Worm (Caenorhabditis elegans) whole organism, mixed stage, embryonic: ENCODE results near the gene Y71H2AM.29.

Experiments used
- M03D4.4 ChIP-seq: sonication (generic microtip); optimal IDR thresholded peaks from 2 replicates; lab custom pipeline; 2017; ENCODE audit warnings: mild to moderate bottlenecking, missing genetic modification characterization, missing compliant biosample characterization
- bed-3 ChIP-seq: fragments of 200-800 bp; sonication (Bioruptor generic); optimal IDR thresholded peaks from 3 replicates; lab custom pipeline; 2018; ENCODE audit warnings: mild to moderate bottlenecking, missing genetic modification characterization, moderate library complexity, missing compliant biosample characterization
- blmp-1 ChIP-seq: fragments of 150-350 bp; optimal IDR thresholded peaks from 2 replicates; lab custom pipeline; 2014; ENCODE audit warnings: missing biosample characterization, missing genetic modification characterization
- ceh-43 ChIP-seq: fragments of 200-800 bp; sonication (Bioruptor generic); optimal IDR thresholded peaks from 2 replicates; lab custom pipeline; 2018; ENCODE audit warnings: mild to moderate bottlenecking, missing genetic modification characterization, moderate library complexity, missing compliant biosample characterization
- ceh-83 ChIP-seq: fragments of 200-800 bp; sonication (Bioruptor generic); optimal IDR thresholded peaks from 2 replicates; lab custom pipeline; 2018; ENCODE audit warnings: mild to moderate bottlenecking, missing genetic modification characterization, missing compliant biosample characterization
- ces-1 ChIP-seq: fragments of 150-350 bp; optimal IDR thresholded peaks from 2 replicates; lab custom pipeline; 2014; ENCODE audit warnings: missing biosample characterization, missing genetic modification reagents, missing genetic modification characterization
- cnd-1 ChIP-seq: fragments of 200-800 bp; sonication (Bioruptor generic); optimal IDR thresholded peaks from 2 replicates; lab custom pipeline; 2018; ENCODE audit warnings: mild to moderate bottlenecking, missing genetic modification characterization, missing compliant biosample characterization
- drap-1 ChIP-seq: fragments of 200-800 bp; sonication (Bioruptor generic); optimal IDR thresholded peaks from 3 replicates; lab custom pipeline; 2018; ENCODE audit warnings: mild to moderate bottlenecking, missing genetic modification characterization, missing compliant biosample characterization
- elt-1 ChIP-seq: sonication (generic microtip); optimal IDR thresholded peaks from 2 replicates; lab custom pipeline; 2017; ENCODE audit warnings: missing genetic modification characterization, mild to moderate bottlenecking, missing compliant biosample characterization, antibody characterized with exemption, moderate library complexity, borderline replicate concordance; ENCODE audit not compliant: insufficient read depth
- elt-3 ChIP-seq: fragments of 150-350 bp; optimal IDR thresholded peaks from 2 replicates; lab custom pipeline; 2014; ENCODE audit warnings: missing biosample characterization, missing genetic modification characterization
- flh-1 ChIP-seq: fragments of 200-800 bp; sonication (Bioruptor generic); optimal IDR thresholded peaks from 2 replicates; lab custom pipeline; 2018; ENCODE audit warnings: mild to moderate bottlenecking, missing genetic modification characterization, moderate library complexity, missing compliant biosample characterization
- ham-2 ChIP-seq: fragments of 200-800 bp; sonication (Bioruptor generic); optimal IDR thresholded peaks from 2 replicates; lab custom pipeline; 2018; ENCODE audit warnings: mild to moderate bottlenecking, missing genetic modification characterization, missing compliant biosample characterization
- hlh-1 ChIP-seq: fragments of 150-350 bp; optimal IDR thresholded peaks from 2 replicates; lab custom pipeline; 2014; ENCODE audit warnings: missing biosample characterization, missing genetic modification reagents, missing genetic modification characterization
- lin-13 ChIP-seq: fragments of 150-350 bp; optimal IDR thresholded peaks from 2 replicates; lab custom pipeline; 2014; ENCODE audit warnings: missing biosample characterization, missing genetic modification characterization
- lin-32 ChIP-seq: fragments of 200-800 bp; sonication (Bioruptor generic); optimal IDR thresholded peaks from 2 replicates; lab custom pipeline; 2018; ENCODE audit warnings: mild to moderate bottlenecking, missing genetic modification characterization, missing compliant biosample characterization
- lsy-2 ChIP-seq: fragments of 150-350 bp; optimal IDR thresholded peaks from 2 replicates; lab custom pipeline; 2014; ENCODE audit warnings: missing biosample characterization, missing genetic modification characterization
- mab-5 ChIP-seq: fragments of 150-350 bp; optimal IDR thresholded peaks from 2 replicates; lab custom pipeline; 2014; ENCODE audit warnings: missing biosample characterization, missing genetic modification characterization
- mep-1 ChIP-seq: fragments of 150-350 bp; optimal IDR thresholded peaks from 2 replicates; lab custom pipeline; 2017; ENCODE audit warnings: missing biosample characterization, missing genetic modification reagents, missing genetic modification characterization, inconsistent platforms
- mls-2 ChIP-seq: sonication (generic microtip); optimal IDR thresholded peaks from 2 replicates; lab custom pipeline; 2016; ENCODE audit warnings: mild to moderate bottlenecking, missing genetic modification characterization, moderate library complexity, missing compliant biosample characterization
- nhr-12 ChIP-seq: fragments of 150-350 bp; optimal IDR thresholded peaks from 2 replicates; lab custom pipeline; 2014; ENCODE audit warnings: missing biosample characterization, missing genetic modification characterization
- nhr-237 ChIP-seq: fragments of 150-350 bp; optimal IDR thresholded peaks from 2 replicates; lab custom pipeline; 2014; ENCODE audit warnings: missing biosample characterization, missing genetic modification characterization
- nhr-28 ChIP-seq: fragments of 150-350 bp; optimal IDR thresholded peaks from 2 replicates; lab custom pipeline; 2014; ENCODE audit warnings: missing biosample characterization, missing genetic modification characterization
- nhr-76 ChIP-seq: sonication (generic microtip); optimal IDR thresholded peaks from 2 replicates; lab custom pipeline; 2017; ENCODE audit warnings: missing biosample characterization, missing genetic modification characterization
- pha-4 ChIP-seq: fragments of 150-350 bp; optimal IDR thresholded peaks from 2 replicates; lab custom pipeline; 2018; ENCODE audit warnings: missing biosample characterization, missing genetic modification reagents, missing genetic modification characterization
- sem-2 ChIP-seq: fragments of 200-800 bp; sonication (Bioruptor generic); optimal IDR thresholded peaks from 2 replicates; lab custom pipeline; 2018; ENCODE audit warnings: mild to moderate bottlenecking, missing genetic modification characterization, missing compliant biosample characterization
- snpc-4 ChIP-seq: fragments of 150-350 bp; optimal IDR thresholded peaks from 2 replicates; lab custom pipeline; 2014; ENCODE audit warnings: missing biosample characterization, missing genetic modification characterization
- sptf-1 ChIP-seq: sonication (generic microtip); optimal IDR thresholded peaks from 2 replicates; lab custom pipeline; 2017; ENCODE audit warnings: mild to moderate bottlenecking, missing genetic modification characterization, moderate library complexity, missing compliant biosample characterization
- tbx-8 ChIP-seq: fragments of 200-800 bp; sonication (Bioruptor generic); optimal IDR thresholded peaks from 2 replicates; lab custom pipeline; 2018; ENCODE audit warnings: mild to moderate bottlenecking, missing genetic modification characterization, moderate library complexity, missing compliant biosample characterization
- unc-120 ChIP-seq: sonication (generic microtip); optimal IDR thresholded peaks from 2 replicates; lab custom pipeline; 2017; ENCODE audit warnings: missing genetic modification characterization, missing compliant biosample characterization; ENCODE audit not compliant: poor library complexity, severe bottlenecking
- unc-39 ChIP-seq: fragments of 150-350 bp; optimal IDR thresholded peaks from 2 replicates; lab custom pipeline; 2014; ENCODE audit warnings: missing biosample characterization, missing genetic modification characterization
- unc-62 ChIP-seq: fragments of 150-350 bp; optimal IDR thresholded peaks from 2 replicates; lab custom pipeline; 2014; ENCODE audit warnings: missing biosample characterization, missing genetic modification reagents, missing genetic modification characterization
- zip-8 ChIP-seq: fragments of 150-350 bp; optimal IDR thresholded peaks from 2 replicates; lab custom pipeline; 2014; ENCODE audit warnings: missing biosample characterization, missing genetic modification characterization
- ztf-11 ChIP-seq: fragments of 150-350 bp; optimal IDR thresholded peaks from 2 replicates; lab custom pipeline; 2014; ENCODE audit warnings: missing biosample characterization, missing genetic modification characterization

The Y71H2AM.29 gene

DNA sequence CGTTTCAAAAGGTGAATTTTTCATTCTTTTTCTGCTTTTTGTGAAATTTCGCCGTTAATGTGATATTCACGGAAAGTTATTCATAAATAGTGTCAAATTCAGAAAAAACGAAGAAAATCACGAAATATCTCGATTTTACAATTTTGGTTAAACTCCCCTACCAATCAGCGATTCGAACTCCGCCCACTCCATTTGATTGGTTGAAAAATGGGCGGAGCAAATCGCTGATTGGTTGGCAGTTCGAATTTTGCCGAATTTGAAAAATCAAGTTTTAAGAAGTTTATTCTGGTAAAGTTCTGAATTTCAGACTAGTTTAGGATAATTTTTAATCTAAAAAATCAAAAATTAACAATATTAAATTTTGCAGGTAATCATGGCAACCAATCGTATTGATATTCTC, 32.1 kb downstream of the Y71H2AM.29 start:
- no peak for TF ChIP-seq nhr-76 (tag; lab: Kevin White, UChicago)
- TF ChIP-seq mab-5 (tag; lab: Kevin White, UChicago) = no peak
- TF ChIP-seq drap-1 (GFP tag; lab: Kevin White, UChicago) = no peak
- no peak for TF ChIP-seq nhr-237 (tag; lab: Kevin White, UChicago)
- no peak for TF ChIP-seq M03D4.4 (tag; lab: Kevin White, UChicago)
- no peak for TF ChIP-seq pha-4
- TF ChIP-seq unc-62 (GFP tag; lab: Kevin White, UChicago) = no peak
- TF ChIP-seq lin-13 = no peak
- no peak for TF ChIP-seq nhr-28 (tag; lab: Kevin White, UChicago)
- TF ChIP-seq sptf-1 (tag; lab: Kevin White, UChicago) = no peak
- no peak for TF ChIP-seq tbx-8 (GFP tag; lab: Kevin White, UChicago)
- TF ChIP-seq nhr-12 (tag; lab: Kevin White, UChicago) = no peak
- no peak for TF ChIP-seq cnd-1
- TF ChIP-seq elt-3 (tag; lab: Kevin White, UChicago) = no peak
- TF ChIP-seq zip-8 (tag; lab: Kevin White, UChicago) = no peak
- TF ChIP-seq ham-2 (GFP tag; lab: Kevin White, UChicago) = no peak
- TF ChIP-seq unc-39 = no peak
- TF ChIP-seq blmp-1 = no peak
- no peak for TF ChIP-seq elt-1 (tag; lab: Kevin White, UChicago)
- TF ChIP-seq bed-3 (GFP tag; lab: Kevin White, UChicago) = no peak
- TF ChIP-seq, all 35 proteins: peak for 0

DNA sequence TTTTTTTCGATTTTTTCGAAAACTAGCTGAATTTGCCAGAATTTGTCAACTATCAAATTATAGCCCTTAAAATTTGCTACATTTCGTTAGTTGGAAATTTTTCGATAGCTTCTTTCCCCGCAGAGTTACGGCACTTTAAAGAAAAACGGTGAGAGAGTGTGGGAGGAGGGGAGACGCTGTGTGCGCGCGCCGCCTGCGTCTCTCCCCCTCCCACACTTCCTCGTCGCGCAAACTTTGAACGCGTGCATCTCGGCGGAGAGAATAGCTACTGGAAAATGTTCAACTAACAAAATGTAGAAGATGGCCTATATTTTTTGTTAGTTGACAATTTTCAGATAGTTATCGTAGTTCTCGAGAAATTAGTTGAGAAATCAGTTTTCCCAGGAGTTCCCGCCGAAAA, 34.0 kb downstream of the Y71H2AM.29 start:
- TF ChIP-seq nhr-76 (tag; lab: Kevin White, UChicago) (no peak), blmp-1 (no peak), cnd-1 (no peak), ztf-11 (tag; lab: Kevin White, UChicago) (no peak), flh-1 (no peak), ceh-43 (GFP tag; lab: Kevin White, UChicago) (no peak), nhr-28 (tag; lab: Kevin White, UChicago) (no peak), mls-2 (tag; lab: Kevin White, UChicago) (no peak), unc-39 (no peak), lin-32 (GFP tag; lab: Kevin White, UChicago) (no peak), bed-3 (GFP tag; lab: Kevin White, UChicago) (no peak), sem-2 (no peak), nhr-237 (tag; lab: Kevin White, UChicago) (no peak), zip-8 (tag; lab: Kevin White, UChicago) (no peak), ces-1 (GFP tag; lab: Kevin White, UChicago) (no peak), tbx-8 (GFP tag; lab: Kevin White, UChicago) (no peak), elt-1 (tag; lab: Kevin White, UChicago) (no peak)

DNA sequence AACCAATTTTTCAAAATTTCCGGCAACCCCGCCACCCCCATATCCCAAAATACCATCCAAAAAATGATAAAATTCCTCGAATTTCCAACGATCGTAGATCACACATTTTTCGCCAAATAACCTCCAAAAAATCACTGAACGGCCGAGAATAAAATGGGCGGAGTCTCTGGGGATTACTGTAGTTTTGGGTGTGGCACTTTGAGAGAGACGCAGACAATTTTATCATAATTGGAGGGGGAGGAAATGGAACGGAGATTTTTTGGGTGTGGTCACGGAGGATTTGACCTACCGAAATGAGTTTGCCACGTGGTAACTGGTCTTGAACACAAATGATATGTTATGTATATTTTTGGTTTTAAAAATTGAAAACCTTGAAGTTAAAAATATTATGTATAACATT, 35.8 kb downstream of the Y71H2AM.29 start:
- TF ChIP-seq M03D4.4 (tag; lab: Kevin White, UChicago) (no peak), unc-120 (no peak), pha-4 (no peak), hlh-1 (no peak), tbx-8 (GFP tag; lab: Kevin White, UChicago) (no peak), unc-39 (no peak), ztf-11 (tag; lab: Kevin White, UChicago) (no peak), elt-3 (tag; lab: Kevin White, UChicago) (no peak), snpc-4 (tag; lab: Kevin White, UChicago) (no peak), drap-1 (GFP tag; lab: Kevin White, UChicago) (no peak), nhr-237 (tag; lab: Kevin White, UChicago) (no peak), ceh-43 (GFP tag; lab: Kevin White, UChicago) (no peak), cnd-1 (no peak), ceh-83 (no peak), sem-2 (no peak)

DNA sequence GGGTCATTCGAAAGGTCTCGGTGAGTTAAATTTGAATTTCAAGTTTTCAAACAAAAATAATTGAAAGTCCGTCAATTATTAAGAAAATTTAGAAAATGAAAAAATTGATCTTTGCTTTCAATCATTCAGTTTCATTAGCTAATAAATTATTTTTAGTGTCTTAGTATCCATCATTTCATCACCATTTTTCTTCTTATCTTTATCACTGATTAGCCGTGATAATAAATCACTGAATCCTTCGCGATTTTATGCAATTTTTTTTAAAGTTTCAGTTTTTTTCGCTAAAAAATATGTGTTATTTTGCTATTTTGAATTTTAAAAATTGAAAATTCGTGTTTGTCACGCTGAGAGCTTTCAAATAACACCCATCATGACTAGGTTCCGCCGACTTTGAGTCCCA, 36.5 kb downstream of the Y71H2AM.29 start:
- no peak for TF ChIP-seq ceh-43 (GFP tag; lab: Kevin White, UChicago)
- TF ChIP-seq sem-2 = no peak
- TF ChIP-seq snpc-4 (tag; lab: Kevin White, UChicago) = no peak
- no peak for TF ChIP-seq M03D4.4 (tag; lab: Kevin White, UChicago)
- no peak for TF ChIP-seq mab-5 (tag; lab: Kevin White, UChicago)
- no peak for TF ChIP-seq lin-13
- no peak for TF ChIP-seq ceh-83

DNA sequence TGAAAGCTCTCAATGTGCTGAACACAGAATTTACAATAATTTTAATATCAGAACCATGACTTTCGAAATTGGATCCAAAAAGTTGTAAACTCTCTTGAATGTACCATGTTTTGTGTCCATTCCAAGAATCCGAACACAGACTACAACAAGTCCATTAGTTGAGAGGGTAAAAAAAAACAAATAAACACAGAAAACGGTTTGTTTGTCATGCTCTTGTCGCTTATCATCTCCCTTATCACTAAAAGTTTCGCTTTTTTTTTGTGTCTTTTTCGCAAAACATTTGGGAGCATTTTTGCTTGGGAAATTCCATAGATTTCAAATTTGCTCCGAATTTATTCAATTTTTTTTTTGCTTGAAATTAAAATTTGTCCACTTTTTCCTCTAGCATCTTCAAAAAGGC, 36.9 kb downstream of the Y71H2AM.29 start:
- TF ChIP-seq pha-4 (no peak), unc-62 (GFP tag; lab: Kevin White, UChicago) (no peak), lin-32 (GFP tag; lab: Kevin White, UChicago) (no peak), lsy-2 (tag; lab: Kevin White, UChicago) (no peak), unc-120 (no peak), elt-3 (tag; lab: Kevin White, UChicago) (no peak), cnd-1 (no peak), ceh-83 (no peak), tbx-8 (GFP tag; lab: Kevin White, UChicago) (no peak), M03D4.4 (tag; lab: Kevin White, UChicago) (no peak), flh-1 (no peak), nhr-237 (tag; lab: Kevin White, UChicago) (no peak), ham-2 (GFP tag; lab: Kevin White, UChicago) (no peak), mab-5 (tag; lab: Kevin White, UChicago) (no peak), blmp-1 (no peak), mep-1 (tag; lab: Kevin White, UChicago) (no peak), snpc-4 (tag; lab: Kevin White, UChicago) (no peak)
